Worm (Caenorhabditis elegans) whole organism, young adult: Measurements from ENCODE around the gene gos-28.

Experiments used
- B0035.1 ChIP-seq: sonication (generic microtip); optimal IDR thresholded peaks from 2 replicates; lab custom pipeline; 2016; ENCODE audit warnings: missing genetic modification characterization, mild to moderate bottlenecking, missing compliant biosample characterization, missing genotype, missing genetic modification reagents
- D2030.7 ChIP-seq: fragments of 200-800 bp; sonication (Bioruptor generic); IDR thresholded peaks from 2 replicates; pipeline ENCODE4 v1.3.6; 2022; ENCODE audit warnings: missing genetic modification reagents, missing genetic modification characterization, missing compliant biosample characterization
- T07F8.4 ChIP-seq: sonication (generic microtip); optimal IDR thresholded peaks from 2 replicates; lab custom pipeline; 2016; ENCODE audit warnings: mild to moderate bottlenecking, missing genetic modification characterization, moderate library complexity, missing compliant biosample characterization
- athp-1 ChIP-seq: sonication (generic microtip); optimal IDR thresholded peaks from 2 replicates; lab custom pipeline; 2017; ENCODE audit warnings: mild to moderate bottlenecking, missing genetic modification characterization, missing compliant biosample characterization
- bed-1 ChIP-seq: fragments of 200-800 bp; sonication (Bioruptor generic); IDR thresholded peaks from 2 replicates; pipeline ENCODE4 v1.3.6; 2022; ENCODE audit warnings: missing genetic modification reagents, missing genetic modification characterization, missing compliant biosample characterization
- cebp-1 ChIP-seq, 2 experiments: fragments of 200-800 bp in 1 of 2; sonication (Bioruptor generic) in 1 of 2; sonication (generic microtip) in 1 of 2; IDR thresholded peaks in 1 of 2; optimal IDR thresholded peaks in 1 of 2; 2 replicates each; pipeline versions ENCODE4 v1.3.6 to Lab custom; 2017 to 2022; ENCODE audit warnings: missing compliant biosample characterization in 2 of 2, missing genetic modification characterization in 2 of 2, mild to moderate bottlenecking in 1 of 2, missing genetic modification reagents in 1 of 2, moderate library complexity in 1 of 2
- cebp-2 ChIP-seq: fragments of 200-800 bp; sonication (Bioruptor generic); IDR thresholded peaks from 2 replicates; pipeline ENCODE4 v1.3.6; 2022; ENCODE audit warnings: missing genetic modification characterization, missing compliant biosample characterization
- ceh-100 ChIP-seq: fragments of 200-800 bp; sonication (Bioruptor generic); IDR thresholded peaks from 2 replicates; pipeline ENCODE4 v1.3.6; 2022; ENCODE audit warnings: missing genetic modification reagents, missing genetic modification characterization, missing compliant biosample characterization
- dox-1 ChIP-seq: fragments of 200-800 bp; sonication (Bioruptor generic); IDR thresholded peaks from 2 replicates; pipeline ENCODE4 v1.3.6; 2022; ENCODE audit warnings: missing genetic modification reagents, missing genetic modification characterization, missing compliant biosample characterization
- ets-4 ChIP-seq: fragments of 200-800 bp; sonication (Bioruptor generic); optimal IDR thresholded peaks from 2 replicates; lab custom pipeline; 2018; ENCODE audit warnings: mild to moderate bottlenecking, missing genetic modification characterization, missing compliant biosample characterization
- hlh-26 ChIP-seq: fragments of 200-800 bp; sonication (Bioruptor generic); conservative IDR thresholded peaks from 2 replicates; pipeline ENCODE4 v1.3.6; 2022; ENCODE audit warnings: missing genetic modification reagents, missing genetic modification characterization, missing compliant biosample characterization
- hsf-1 ChIP-seq: fragments of 200-800 bp; sonication (Bioruptor generic); IDR thresholded peaks from 2 replicates; pipeline ENCODE4 v1.3.6; 2022; ENCODE audit warnings: missing genetic modification reagents, missing genetic modification characterization, missing compliant biosample characterization
- lin-35 ChIP-seq, 3 experiments: fragments of 150-350 bp in 2 of 3; sonication (generic microtip) in 1 of 3; optimal IDR thresholded peaks; 2 replicates each; lab custom pipeline; 2014 to 2018; ENCODE audit warnings: missing biosample characterization in 3 of 3, missing genetic modification characterization in 3 of 3, missing genetic modification reagents in 3 of 3
- pha-4 ChIP-seq: fragments of 150-350 bp; sonication (generic microtip); optimal IDR thresholded peaks from 2 replicates; lab custom pipeline; 2014; ENCODE audit warnings: missing biosample characterization, missing genetic modification reagents, missing genetic modification characterization

DNA sequence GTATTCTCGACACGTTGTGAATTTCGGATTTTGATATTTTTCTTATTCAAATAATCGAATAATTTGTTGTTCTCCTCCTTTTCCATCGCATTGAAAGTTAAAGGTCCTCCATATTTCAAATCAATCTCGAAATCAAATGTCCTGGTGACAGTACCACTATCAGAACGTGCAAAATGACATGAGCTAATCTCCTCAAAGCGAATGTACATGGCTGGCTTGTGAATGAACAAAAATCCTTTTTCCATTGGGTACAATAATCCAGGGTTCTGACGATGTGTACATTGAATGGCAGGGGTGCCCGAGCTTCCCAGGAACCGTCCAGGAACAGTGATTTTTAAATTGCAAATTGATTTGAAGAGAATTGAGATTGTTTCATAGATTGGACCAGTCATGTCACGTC is 31.1 kb upstream of the gos-28 start:
- TF ChIP-seq hsf-1 (GFP tag; lab: Robert Waterston, UW): no peak
- TF ChIP-seq cebp-2 (GFP tag; lab: Robert Waterston, UW): no peak
- no peak for TF ChIP-seq ets-4 (GFP tag; lab: Kevin White, UChicago)
- TF ChIP-seq athp-1 (tag; lab: Kevin White, UChicago): no peak
- TF ChIP-seq ceh-100 (GFP tag; lab: Robert Waterston, UW): no peak
- TF ChIP-seq dox-1 (GFP tag; lab: Robert Waterston, UW): no peak
- no peak for TF ChIP-seq hlh-26 (GFP tag; lab: Robert Waterston, UW)
- no peak for TF ChIP-seq B0035.1 (tag; lab: Kevin White, UChicago)
- TF ChIP-seq T07F8.4 (tag; lab: Kevin White, UChicago): no peak
- no peak for TF ChIP-seq D2030.7 (GFP tag; lab: Robert Waterston, UW)
- no peak for TF ChIP-seq pha-4 (tag; lab: Kevin White, UChicago)
- TF ChIP-seq lin-35 (GFP tag; optimal IDR thresholded peaks at IDR 0.05; lab: Kevin White, UChicago): no peak
- TF ChIP-seq bed-1 (GFP tag; lab: Robert Waterston, UW): no peak
- TF ChIP-seq cebp-1 (GFP tag; IDR thresholded peaks at IDR 0.05; lab: Robert Waterston, UW): no peak
- no peak for TF ChIP-seq cebp-1 (tag; optimal IDR thresholded peaks at IDR 0.05; lab: Kevin White, UChicago)
